Worm (Caenorhabditis elegans): ENCODE results near the gene F41H8.1.

Gene F41H8.1

ce11 chrV:833368-833767 lies at the start of gene F41H8.1:
F41H8.1 (plus strand) TSS chrV:833668.
- TF ChIP-seq flt-1 (GFP tag; IDR thresholded peaks at IDR 0.05) (no peak), ztf-29 (GFP tag; IDR thresholded peaks at IDR 0.05) (no peak)

ce11 chrV:794092-794491 lies 39.4 kb upstream of the F41H8.1 start:
- TF ChIP-seq flt-1 (GFP tag; IDR thresholded peaks at IDR 0.05) = no peak
- TF ChIP-seq tab-1 (GFP tag; IDR thresholded peaks at IDR 0.05) = no peak
- no peak for TF ChIP-seq med-1 (GFP tag; optimal IDR thresholded peaks at IDR 0.05; ENCODE audit: insufficient read depth)
- TF ChIP-seq cog-1 (tag; optimal IDR thresholded peaks at IDR 0.05) = no peak
- TF ChIP-seq klf-2 (GFP tag; conservative IDR thresholded peaks at IDR 0.05) = no peak
- no peak for TF ChIP-seq T22C8.4 (GFP tag; IDR thresholded peaks at IDR 0.05)
- no peak for TF ChIP-seq ztf-29 (GFP tag; IDR thresholded peaks at IDR 0.05)

ce11 chrV:797241-797640 lies 36.2 kb upstream of the F41H8.1 start:
- TF ChIP-seq ref-1 (GFP tag; conservative IDR thresholded peaks at IDR 0.05) (no peak), ztf-23 (GFP tag; IDR thresholded peaks at IDR 0.05) (no peak), T22C8.4 (GFP tag; IDR thresholded peaks at IDR 0.05) (no peak), flt-1 (GFP tag; IDR thresholded peaks at IDR 0.05) (no peak), ztf-29 (GFP tag; IDR thresholded peaks at IDR 0.05) (no peak), klf-2 (GFP tag; conservative IDR thresholded peaks at IDR 0.05) (no peak), med-1 (GFP tag; optimal IDR thresholded peaks at IDR 0.05; ENCODE audit: insufficient read depth) (no peak), tab-1 (GFP tag; IDR thresholded peaks at IDR 0.05) (no peak), cog-1 (tag; optimal IDR thresholded peaks at IDR 0.05) (no peak)

- TF ChIP-seq ztf-23 (GFP tag; IDR thresholded peaks at IDR 0.05) (no peak), tab-1 (GFP tag; IDR thresholded peaks at IDR 0.05) (no peak), klf-2 (GFP tag; conservative IDR thresholded peaks at IDR 0.05) (no peak), T22C8.4 (GFP tag; IDR thresholded peaks at IDR 0.05) (no peak)
These were observed 33.2 kb upstream of the F41H8.1 start for ce11 chrV:800271-800670.

- TF ChIP-seq ref-1 (GFP tag; conservative IDR thresholded peaks at IDR 0.05) (no peak), ztf-23 (GFP tag; IDR thresholded peaks at IDR 0.05) (no peak), T22C8.4 (GFP tag; IDR thresholded peaks at IDR 0.05) (no peak), tab-1 (GFP tag; IDR thresholded peaks at IDR 0.05) (no peak)
These were observed 31.9 kb upstream of the F41H8.1 start for ce11 chrV:801555-802060.

ce11 chrV:802726-803125 lies 30.7 kb upstream of the F41H8.1 start:
- TF ChIP-seq ztf-23 (GFP tag; IDR thresholded peaks at IDR 0.05) (no peak), ztf-29 (GFP tag; IDR thresholded peaks at IDR 0.05) (no peak), cog-1 (tag; optimal IDR thresholded peaks at IDR 0.05) (no peak), T22C8.4 (GFP tag; IDR thresholded peaks at IDR 0.05) (no peak), ref-1 (GFP tag; conservative IDR thresholded peaks at IDR 0.05) (no peak), med-1 (GFP tag; optimal IDR thresholded peaks at IDR 0.05; ENCODE audit: insufficient read depth) (no peak), klf-2 (GFP tag; conservative IDR thresholded peaks at IDR 0.05) (no peak), flt-1 (GFP tag; IDR thresholded peaks at IDR 0.05) (no peak), tab-1 (GFP tag; IDR thresholded peaks at IDR 0.05) (no peak)

- no peak for TF ChIP-seq med-1 (GFP tag; optimal IDR thresholded peaks at IDR 0.05; ENCODE audit: insufficient read depth)
- TF ChIP-seq T22C8.4 (GFP tag; IDR thresholded peaks at IDR 0.05) = no peak
- TF ChIP-seq cog-1 (tag; optimal IDR thresholded peaks at IDR 0.05) = no peak
- no peak for TF ChIP-seq tab-1 (GFP tag; IDR thresholded peaks at IDR 0.05)
- TF ChIP-seq ztf-23 (GFP tag; IDR thresholded peaks at IDR 0.05) = no peak
- no peak for TF ChIP-seq flt-1 (GFP tag; IDR thresholded peaks at IDR 0.05)
- no peak for TF ChIP-seq klf-2 (GFP tag; conservative IDR thresholded peaks at IDR 0.05)
- TF ChIP-seq ref-1 (GFP tag; conservative IDR thresholded peaks at IDR 0.05) = no peak
- TF ChIP-seq ztf-29 (GFP tag; IDR thresholded peaks at IDR 0.05) = no peak
These were observed 30.0 kb upstream of the F41H8.1 start for ce11 chrV:803472-803871.

ce11 chrV:804485-804884 lies 29.0 kb upstream of the F41H8.1 start, which contains the start of gene nhr-270:
nhr-270 (minus strand) TSS chrV:804741.
- TF ChIP-seq tab-1 (GFP tag; IDR thresholded peaks at IDR 0.05) = no peak
- no peak for TF ChIP-seq flt-1 (GFP tag; IDR thresholded peaks at IDR 0.05)
- TF ChIP-seq ref-1 (GFP tag; conservative IDR thresholded peaks at IDR 0.05) = no peak
- no peak for TF ChIP-seq med-1 (GFP tag; optimal IDR thresholded peaks at IDR 0.05; ENCODE audit: insufficient read depth)
- no peak for TF ChIP-seq klf-2 (GFP tag; conservative IDR thresholded peaks at IDR 0.05)
- no peak for TF ChIP-seq ztf-29 (GFP tag; IDR thresholded peaks at IDR 0.05)
- TF ChIP-seq cog-1 (tag; optimal IDR thresholded peaks at IDR 0.05) = no peak
- no peak for TF ChIP-seq T22C8.4 (GFP tag; IDR thresholded peaks at IDR 0.05)
- TF ChIP-seq ztf-23 (GFP tag; IDR thresholded peaks at IDR 0.05) = no peak

- TF ChIP-seq ztf-23 (GFP tag; IDR thresholded peaks at IDR 0.05) = no peak
- TF ChIP-seq ztf-29 (GFP tag; IDR thresholded peaks at IDR 0.05) = no peak
These were observed 25.2 kb upstream of the F41H8.1 start for ce11 chrV:808260-808659.

- TF ChIP-seq flt-1 (GFP tag; IDR thresholded peaks at IDR 0.05) (no peak), T22C8.4 (GFP tag; IDR thresholded peaks at IDR 0.05) (no peak), med-1 (GFP tag; optimal IDR thresholded peaks at IDR 0.05; ENCODE audit: insufficient read depth) (no peak), cog-1 (tag; optimal IDR thresholded peaks at IDR 0.05) (no peak), klf-2 (GFP tag; conservative IDR thresholded peaks at IDR 0.05) (no peak), ztf-29 (GFP tag; IDR thresholded peaks at IDR 0.05) (no peak), ref-1 (GFP tag; conservative IDR thresholded peaks at IDR 0.05) (no peak), ztf-23 (GFP tag; IDR thresholded peaks at IDR 0.05) (no peak), tab-1 (GFP tag; IDR thresholded peaks at IDR 0.05) (no peak)
These were observed 23.1 kb upstream of the F41H8.1 start, which contains the start of gene R13D11.4 for ce11 chrV:810281-810862. R13D11.4 (plus strand) TSS chrV:810812.

Measured in whole organism, midembryonic.